Worm (Caenorhabditis elegans) whole organism, late embryonic: ENCODE data around the gene ain-1.
A peak's percentile ranks its signal among the peaks of the same experiment; 100 is the strongest.

Experiments
- C08G9.2 ChIP-seq: sonication (generic microtip); optimal IDR thresholded peaks from 2 replicates; lab custom pipeline; 2016; ENCODE audit warnings: mild to moderate bottlenecking, missing genetic modification characterization, moderate library complexity, missing compliant biosample characterization
- F13H6.1 ChIP-seq: sonication (generic microtip); optimal IDR thresholded peaks from 2 replicates; lab custom pipeline; 2016; ENCODE audit warnings: missing genetic modification characterization, missing compliant biosample characterization
- K02D7.2 ChIP-seq: sonication (generic microtip); optimal IDR thresholded peaks from 2 replicates; lab custom pipeline; 2017; ENCODE audit warnings: mild to moderate bottlenecking, missing genetic modification characterization, missing compliant biosample characterization
- K09A11.1 ChIP-seq: sonication (generic microtip); optimal IDR thresholded peaks from 2 replicates; lab custom pipeline; 2017; ENCODE audit warnings: antibody characterized with exemption, mild to moderate bottlenecking, missing genetic modification characterization, missing compliant biosample characterization; ENCODE audit not compliant: insufficient read depth
- Y22D7AL.16 ChIP-seq: sonication (generic microtip); optimal IDR thresholded peaks from 2 replicates; lab custom pipeline; 2016; ENCODE audit warnings: missing genetic modification characterization, missing compliant biosample characterization
- ama-1 ChIP-seq: fragments of 150-350 bp; optimal IDR thresholded peaks from 2 replicates; lab custom pipeline; 2014
- ceh-18 ChIP-seq: sonication (generic microtip); optimal IDR thresholded peaks from 2 replicates; lab custom pipeline; 2016; ENCODE audit warnings: missing genetic modification characterization, missing compliant biosample characterization
- ceh-19 ChIP-seq: fragments of 200-800 bp; sonication (Bioruptor generic); optimal IDR thresholded peaks from 2 replicates; lab custom pipeline; 2018; ENCODE audit warnings: mild to moderate bottlenecking, missing genetic modification characterization, missing compliant biosample characterization
- ceh-2 ChIP-seq: sonication (generic microtip); optimal IDR thresholded peaks from 2 replicates; lab custom pipeline; 2016; ENCODE audit warnings: missing genotype, missing genetic modification characterization, missing compliant biosample characterization
- ceh-24 ChIP-seq: sonication (generic microtip); optimal IDR thresholded peaks from 2 replicates; lab custom pipeline; 2016; ENCODE audit warnings: mild to moderate bottlenecking, missing genetic modification characterization, missing compliant biosample characterization
- ceh-34 ChIP-seq: sonication (generic microtip); optimal IDR thresholded peaks from 2 replicates; lab custom pipeline; 2016; ENCODE audit warnings: mild to moderate bottlenecking, missing genetic modification characterization, missing compliant biosample characterization
- ceh-45 ChIP-seq: fragments of 200-800 bp; sonication (Bioruptor generic); IDR thresholded peaks from 2 replicates; pipeline ENCODE4 v1.3.6; 2022; ENCODE audit warnings: missing genetic modification reagents, missing genetic modification characterization, missing compliant biosample characterization
- ceh-48 ChIP-seq: sonication (generic microtip); optimal IDR thresholded peaks from 2 replicates; lab custom pipeline; 2016; ENCODE audit warnings: missing genetic modification characterization, inconsistent platforms, missing compliant biosample characterization
- ceh-9 ChIP-seq: sonication (generic microtip); optimal IDR thresholded peaks from 2 replicates; lab custom pipeline; 2016; ENCODE audit warnings: mild to moderate bottlenecking, missing genetic modification characterization, inconsistent platforms, missing compliant biosample characterization
- dmd-4 ChIP-seq: sonication (generic microtip); optimal IDR thresholded peaks from 2 replicates; lab custom pipeline; 2016; ENCODE audit warnings: borderline replicate concordance, missing genetic modification characterization, missing compliant biosample characterization
- fax-1 ChIP-seq: sonication (generic microtip); optimal IDR thresholded peaks from 2 replicates; lab custom pipeline; 2016; ENCODE audit warnings: missing genotype, missing genetic modification characterization, missing compliant biosample characterization
- fkh-10 ChIP-seq: fragments of 150-350 bp; optimal IDR thresholded peaks from 2 replicates; lab custom pipeline; 2014; ENCODE audit warnings: missing biosample characterization, missing genetic modification reagents, missing genetic modification characterization
- fkh-6 ChIP-seq: sonication (generic microtip); optimal IDR thresholded peaks from 2 replicates; lab custom pipeline; 2016; ENCODE audit warnings: missing genetic modification characterization, missing compliant biosample characterization
- gmeb-2 ChIP-seq: sonication (generic microtip); optimal IDR thresholded peaks from 2 replicates; lab custom pipeline; 2016; ENCODE audit warnings: missing genetic modification characterization, inconsistent platforms, missing compliant biosample characterization
- hlh-15 ChIP-seq: sonication (generic microtip); optimal IDR thresholded peaks from 2 replicates; lab custom pipeline; 2016; ENCODE audit warnings: missing genetic modification characterization, missing compliant biosample characterization
- hlh-30 ChIP-seq: sonication (generic microtip); optimal IDR thresholded peaks from 2 replicates; lab custom pipeline; 2017; ENCODE audit warnings: antibody characterized with exemption, missing genetic modification characterization, missing compliant biosample characterization; ENCODE audit not compliant: insufficient read depth
- hlh-8 ChIP-seq: sonication (generic microtip); optimal IDR thresholded peaks from 2 replicates; lab custom pipeline; 2016; ENCODE audit warnings: missing genotype, missing genetic modification characterization, missing compliant biosample characterization
- lim-6 ChIP-seq: sonication (generic microtip); optimal IDR thresholded peaks from 2 replicates; lab custom pipeline; 2016; ENCODE audit warnings: missing genetic modification characterization, missing compliant biosample characterization
- mec-3 ChIP-seq: sonication (generic microtip); optimal IDR thresholded peaks from 2 replicates; lab custom pipeline; 2016; ENCODE audit warnings: borderline replicate concordance, missing genetic modification characterization, missing compliant biosample characterization
- nfya-1 ChIP-seq: sonication (generic microtip); optimal IDR thresholded peaks from 2 replicates; lab custom pipeline; 2017; ENCODE audit warnings: missing genetic modification characterization, mild to moderate bottlenecking, missing compliant biosample characterization, antibody characterized with exemption, moderate library complexity
- nhr-232 ChIP-seq: sonication (generic microtip); optimal IDR thresholded peaks from 2 replicates; lab custom pipeline; 2016; ENCODE audit warnings: missing genetic modification characterization, missing compliant biosample characterization
- pag-3 ChIP-seq: sonication (generic microtip); optimal IDR thresholded peaks from 2 replicates; lab custom pipeline; 2016; ENCODE audit warnings: missing compliant biosample characterization, missing genetic modification characterization, borderline replicate concordance
- pha-2 ChIP-seq: sonication (generic microtip); optimal IDR thresholded peaks from 2 replicates; lab custom pipeline; 2017; ENCODE audit warnings: mild to moderate bottlenecking, missing genetic modification characterization, missing compliant biosample characterization
- pqm-1 ChIP-seq: sonication (generic microtip); optimal IDR thresholded peaks from 2 replicates; lab custom pipeline; 2016; ENCODE audit warnings: missing genetic modification characterization, missing compliant biosample characterization
- ref-2 ChIP-seq: sonication (generic microtip); optimal IDR thresholded peaks from 2 replicates; lab custom pipeline; 2016; ENCODE audit warnings: missing genetic modification characterization, missing compliant biosample characterization
- sox-4 ChIP-seq: sonication (generic microtip); optimal IDR thresholded peaks from 2 replicates; lab custom pipeline; 2017; ENCODE audit warnings: mild to moderate bottlenecking, missing genetic modification characterization, inconsistent platforms, missing compliant biosample characterization
- syd-9 ChIP-seq: sonication (generic microtip); optimal IDR thresholded peaks from 2 replicates; lab custom pipeline; 2016; ENCODE audit warnings: mild to moderate bottlenecking, missing genetic modification characterization, moderate library complexity, missing compliant biosample characterization
- tbx-2 ChIP-seq: sonication (generic microtip); optimal IDR thresholded peaks from 2 replicates; lab custom pipeline; 2016; ENCODE audit warnings: missing genetic modification characterization, missing compliant biosample characterization
- tbx-7 ChIP-seq: sonication (generic microtip); optimal IDR thresholded peaks from 2 replicates; lab custom pipeline; 2016; ENCODE audit warnings: missing genotype, missing genetic modification characterization, missing compliant biosample characterization
- ttx-3 ChIP-seq: sonication (generic microtip); optimal IDR thresholded peaks from 2 replicates; lab custom pipeline; 2016; ENCODE audit warnings: missing genetic modification reagents, missing genetic modification characterization, missing compliant biosample characterization
- unc-3 ChIP-seq, 2 experiments: fragments of 200-800 bp in 1 of 2; sonication (Bioruptor generic) in 1 of 2; sonication (generic microtip) in 1 of 2; conservative IDR thresholded peaks in 1 of 2; optimal IDR thresholded peaks in 1 of 2; 2 replicates each; pipeline versions ENCODE4 v1.3.6 to Lab custom; 2016 to 2022; ENCODE audit warnings: missing compliant biosample characterization in 2 of 2, missing genetic modification characterization in 2 of 2, missing genetic modification reagents in 1 of 2
- unc-42 ChIP-seq: sonication (generic microtip); optimal IDR thresholded peaks from 2 replicates; lab custom pipeline; 2016; ENCODE audit warnings: missing genotype, missing genetic modification characterization, missing compliant biosample characterization
- unc-55 ChIP-seq: sonication (generic microtip); optimal IDR thresholded peaks from 2 replicates; lab custom pipeline; 2017; ENCODE audit warnings: missing biosample characterization, missing genetic modification reagents, missing genetic modification characterization
- unc-86 ChIP-seq: sonication (generic microtip); optimal IDR thresholded peaks from 2 replicates; lab custom pipeline; 2016; ENCODE audit warnings: missing genetic modification characterization, missing compliant biosample characterization

ain-1 gene

DNA sequence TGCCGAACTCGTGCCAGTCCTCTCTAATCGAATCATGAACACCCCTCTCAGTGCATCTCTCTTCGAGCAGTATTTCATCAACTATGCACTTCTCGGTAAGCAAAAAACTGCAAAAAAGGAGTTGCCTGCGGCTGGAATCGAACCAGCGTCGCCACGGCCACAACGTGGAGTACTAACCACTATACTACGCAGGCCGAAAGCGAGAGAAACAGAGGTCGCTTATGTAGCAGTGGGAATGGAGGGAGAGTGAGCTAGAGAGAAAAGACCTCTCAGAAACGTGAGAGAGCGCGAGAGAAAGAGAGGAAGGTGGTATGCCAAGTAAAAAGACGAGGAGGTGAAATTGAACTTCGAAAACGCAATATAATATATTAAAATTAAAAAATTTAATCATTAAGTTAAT lies 21.5 kb downstream of the ain-1 start (continued):
- TF ChIP-seq pag-3 (tag; lab: Kevin White, UChicago), result peak; percentile 59
- peak; percentile 91 for TF ChIP-seq pha-2 (tag; lab: Kevin White, UChicago)
- TF ChIP-seq hlh-8 (tag; lab: Kevin White, UChicago), result peak; percentile 81
- TF ChIP-seq ceh-45, result peak; percentile 87
- TF ChIP-seq ceh-19 (GFP tag; lab: Kevin White, UChicago), result peak; percentile 95
- TF ChIP-seq Y22D7AL.16 (tag; lab: Kevin White, UChicago), result peak; percentile 83
- TF ChIP-seq lim-6 (tag; lab: Kevin White, UChicago), result peak; percentile 83
- TF ChIP-seq unc-86 (tag; lab: Kevin White, UChicago), result peak; percentile 91
- TF ChIP-seq nfya-1 (tag; lab: Kevin White, UChicago), result peak; percentile 82
- TF ChIP-seq fkh-6 (tag; lab: Kevin White, UChicago), result peak; percentile 83
- TF ChIP-seq ceh-24, result peak; percentile 69
- peak; percentile 90 for TF ChIP-seq ttx-3 (tag; lab: Kevin White, UChicago)
- TF ChIP-seq unc-42, result peak; percentile 66
- TF ChIP-seq C08G9.2, result peak; percentile 82
- TF ChIP-seq fax-1, result peak; percentile 89
- peak; percentile 88 for TF ChIP-seq nhr-232
- TF ChIP-seq ceh-2 (tag; lab: Kevin White, UChicago), result peak; percentile 87
- peak; percentile 85 for TF ChIP-seq hlh-15 (tag; lab: Kevin White, UChicago)
- TF ChIP-seq ama-1 (lab: Kevin White, UChicago), result no peak
- peak; percentile 85 for TF ChIP-seq unc-3 (GFP tag; conservative IDR thresholded peaks at IDR 0.05; lab: Robert Waterston, UW)
- TF ChIP-seq unc-3 (tag; optimal IDR thresholded peaks at IDR 0.05; lab: Kevin White, UChicago), result peak; percentile 83
- peak; percentile 83 for TF ChIP-seq ceh-48 (tag; lab: Kevin White, UChicago)
- TF ChIP-seq tbx-7 (tag; lab: Kevin White, UChicago), result peak; percentile 58
- TF ChIP-seq, all 69 proteins: peak for 62

- TF ChIP-seq tbx-7 (tag; lab: Kevin White, UChicago) (no peak), nfya-1 (tag; lab: Kevin White, UChicago) (peak; percentile 12), syd-9 (tag; lab: Kevin White, UChicago) (no peak)
These were observed 28.4 kb downstream of the ain-1 start for ce11 chrX:16641678-16642077.

ce11 chrX:16643246-16643645 lies 30.0 kb downstream of the ain-1 start:
- no peak for TF ChIP-seq pag-3 (tag; lab: Kevin White, UChicago)
- TF ChIP-seq pqm-1 (tag; lab: Kevin White, UChicago), result no peak
- TF ChIP-seq F13H6.1 (tag; lab: Kevin White, UChicago), result no peak
- TF ChIP-seq ceh-9 (tag; lab: Kevin White, UChicago), result no peak
- no peak for TF ChIP-seq fkh-10
- no peak for TF ChIP-seq ceh-18
- TF ChIP-seq unc-86 (tag; lab: Kevin White, UChicago), result no peak
- no peak for TF ChIP-seq mec-3 (tag; lab: Kevin White, UChicago)
- TF ChIP-seq hlh-30, result no peak
- no peak for TF ChIP-seq K02D7.2 (tag; lab: Kevin White, UChicago)
- no peak for TF ChIP-seq ceh-34 (tag; lab: Kevin White, UChicago)
- TF ChIP-seq ceh-2 (tag; lab: Kevin White, UChicago), result no peak
- no peak for TF ChIP-seq pha-2 (tag; lab: Kevin White, UChicago)
- no peak for TF ChIP-seq K09A11.1 (tag; lab: Kevin White, UChicago)
- TF ChIP-seq gmeb-2 (tag; lab: Kevin White, UChicago), result no peak
- TF ChIP-seq ref-2 (tag; lab: Kevin White, UChicago), result no peak
- TF ChIP-seq sox-4 (tag; lab: Kevin White, UChicago), result no peak

- TF ChIP-seq gmeb-2 (tag; lab: Kevin White, UChicago) (no peak), tbx-2 (tag; lab: Kevin White, UChicago) (no peak), unc-55 (GFP tag; lab: Kevin White, UChicago) (no peak), dmd-4 (no peak)
These were observed 31.6 kb downstream of the ain-1 start for ce11 chrX:16644889-16645288.
